Worm (Caenorhabditis elegans) whole organism, L3 larva: ENCODE data around the gene doxa-1.

ENCODE experiments used
- R02D3.7 ChIP-seq: fragments of 150-350 bp; optimal IDR thresholded peaks from 2 replicates; lab custom pipeline; 2014; ENCODE audit warnings: missing biosample characterization, missing genetic modification characterization
- ZK546.5 ChIP-seq: sonication (generic microtip); optimal IDR thresholded peaks from 2 replicates; lab custom pipeline; 2017; ENCODE audit warnings: missing biosample characterization, missing genetic modification characterization
- ama-1 ChIP-seq: fragments of 150-350 bp; optimal IDR thresholded peaks from 2 replicates; lab custom pipeline; 2018
- ceh-16 ChIP-seq: sonication (generic microtip); optimal IDR thresholded peaks from 2 replicates; lab custom pipeline; 2017; ENCODE audit warnings: missing biosample characterization, missing genetic modification characterization
- ceh-28 ChIP-seq: fragments of 150-350 bp; optimal IDR thresholded peaks from 2 replicates; lab custom pipeline; 2014; ENCODE audit warnings: missing biosample characterization, missing genetic modification reagents, missing genetic modification characterization
- ceh-82 ChIP-seq: fragments of 150-350 bp; optimal IDR thresholded peaks from 2 replicates; lab custom pipeline; 2014; ENCODE audit warnings: missing biosample characterization, missing genetic modification characterization
- daf-12 ChIP-seq: fragments of 150-350 bp; optimal IDR thresholded peaks from 2 replicates; lab custom pipeline; 2014; ENCODE audit warnings: missing biosample characterization, missing genetic modification reagents, missing genetic modification characterization
- egl-5 ChIP-seq: fragments of 150-350 bp; optimal IDR thresholded peaks from 2 replicates; lab custom pipeline; 2017; ENCODE audit warnings: missing biosample characterization, missing genetic modification reagents, missing genetic modification characterization, inconsistent platforms
- elt-1 ChIP-seq: fragments of 150-350 bp; optimal IDR thresholded peaks from 2 replicates; lab custom pipeline; 2014; ENCODE audit warnings: missing biosample characterization, missing genetic modification characterization
- fkh-10 ChIP-seq: sonication (generic microtip); optimal IDR thresholded peaks from 2 replicates; lab custom pipeline; 2017; ENCODE audit warnings: missing biosample characterization, missing genetic modification reagents, missing genetic modification characterization
- fkh-2 ChIP-seq: fragments of 150-350 bp; optimal IDR thresholded peaks from 2 replicates; lab custom pipeline; 2014; ENCODE audit warnings: missing biosample characterization, missing genetic modification reagents, missing genetic modification characterization
- fos-1 ChIP-seq: fragments of 150-350 bp; optimal IDR thresholded peaks from 2 replicates; lab custom pipeline; 2014; ENCODE audit warnings: missing biosample characterization, missing genetic modification characterization
- hmg-11 ChIP-seq: sonication (generic microtip); optimal IDR thresholded peaks from 2 replicates; lab custom pipeline; 2016; ENCODE audit warnings: missing genetic modification characterization, missing compliant biosample characterization
- jun-1 ChIP-seq: fragments of 150-350 bp; optimal IDR thresholded peaks from 2 replicates; lab custom pipeline; 2014; ENCODE audit warnings: missing biosample characterization, missing genetic modification reagents, missing genetic modification characterization
- lin-15B ChIP-seq: fragments of 150-350 bp; optimal IDR thresholded peaks from 2 replicates; lab custom pipeline; 2014; ENCODE audit warnings: missing biosample characterization, missing genetic modification characterization
- lin-39 ChIP-seq: fragments of 150-350 bp; optimal IDR thresholded peaks from 2 replicates; lab custom pipeline; 2018; ENCODE audit warnings: missing biosample characterization, missing genetic modification reagents, missing genetic modification characterization
- lsy-12 ChIP-seq: sonication (generic microtip); optimal IDR thresholded peaks from 2 replicates; lab custom pipeline; 2016; ENCODE audit warnings: mild to moderate bottlenecking, missing genetic modification characterization, missing compliant biosample characterization
- mdl-1 ChIP-seq: fragments of 150-350 bp; optimal IDR thresholded peaks from 2 replicates; lab custom pipeline; 2014; ENCODE audit warnings: missing biosample characterization, missing genetic modification characterization
- mml-1 ChIP-seq: fragments of 150-350 bp; sonication (generic microtip); optimal IDR thresholded peaks from 3 replicates; lab custom pipeline; 2014; ENCODE audit warnings: missing biosample characterization, missing genetic modification characterization
- nfya-1 ChIP-seq: sonication (generic microtip); optimal IDR thresholded peaks from 2 replicates; lab custom pipeline; 2017; ENCODE audit warnings: missing genetic modification characterization, mild to moderate bottlenecking, missing compliant biosample characterization, antibody characterized with exemption, moderate library complexity; ENCODE audit not compliant: insufficient read depth
- nhr-11 ChIP-seq: fragments of 150-350 bp; optimal IDR thresholded peaks from 2 replicates; lab custom pipeline; 2014; ENCODE audit warnings: missing biosample characterization, missing genetic modification characterization
- nhr-23 ChIP-seq: fragments of 150-350 bp; optimal IDR thresholded peaks from 2 replicates; lab custom pipeline; 2014; ENCODE audit warnings: missing biosample characterization, missing genetic modification reagents, missing genetic modification characterization
- nhr-237 ChIP-seq: fragments of 150-350 bp; optimal IDR thresholded peaks from 2 replicates; lab custom pipeline; 2014; ENCODE audit warnings: missing biosample characterization, missing genetic modification characterization
- nhr-25 ChIP-seq: sonication (generic microtip); optimal IDR thresholded peaks from 2 replicates; lab custom pipeline; 2017; ENCODE audit warnings: missing biosample characterization, missing genetic modification characterization
- nhr-43 ChIP-seq: sonication (generic microtip); optimal IDR thresholded peaks from 2 replicates; lab custom pipeline; 2016; ENCODE audit warnings: mild to moderate bottlenecking, missing genetic modification characterization, missing compliant biosample characterization; ENCODE audit not compliant: poor library complexity, severe bottlenecking
- nhr-67 ChIP-seq: fragments of 150-350 bp; optimal IDR thresholded peaks from 2 replicates; lab custom pipeline; 2014; ENCODE audit warnings: missing biosample characterization, missing genetic modification characterization
- nhr-76 ChIP-seq: fragments of 150-350 bp; sonication (generic microtip); optimal IDR thresholded peaks from 5 replicates; lab custom pipeline; 2014; ENCODE audit warnings: missing biosample characterization, missing genetic modification characterization
- nhr-77 ChIP-seq: fragments of 150-350 bp; optimal IDR thresholded peaks from 2 replicates; lab custom pipeline; 2014; ENCODE audit warnings: missing biosample characterization, missing genetic modification characterization
- pha-4 ChIP-seq: fragments of 150-350 bp; optimal IDR thresholded peaks from 2 replicates; lab custom pipeline; 2014; ENCODE audit warnings: missing biosample characterization, missing genetic modification reagents, missing genetic modification characterization
- sea-2 ChIP-seq: fragments of 150-350 bp; sonication (generic microtip); optimal IDR thresholded peaks from 4 replicates; lab custom pipeline; 2014; ENCODE audit warnings: missing biosample characterization, missing genetic modification reagents, missing genetic modification characterization
- skn-1 ChIP-seq: fragments of 150-350 bp; optimal IDR thresholded peaks from 2 replicates; lab custom pipeline; 2014; ENCODE audit warnings: missing biosample characterization, missing genetic modification characterization
- snpc-4 ChIP-seq: fragments of 150-350 bp; optimal IDR thresholded peaks from 2 replicates; lab custom pipeline; 2014; ENCODE audit warnings: missing biosample characterization, missing genetic modification characterization
- tbx-2 ChIP-seq: sonication (generic microtip); optimal IDR thresholded peaks from 2 replicates; lab custom pipeline; 2016; ENCODE audit warnings: mild to moderate bottlenecking, missing genetic modification characterization, missing compliant biosample characterization
- unc-39 ChIP-seq: sonication (generic microtip); optimal IDR thresholded peaks from 4 replicates; lab custom pipeline; 2017; ENCODE audit warnings: missing biosample characterization, missing genetic modification characterization
- zag-1 ChIP-seq: fragments of 150-350 bp; optimal IDR thresholded peaks from 2 replicates; lab custom pipeline; 2014; ENCODE audit warnings: missing biosample characterization, missing genetic modification characterization
- ztf-11 ChIP-seq: fragments of 150-350 bp; optimal IDR thresholded peaks from 2 replicates; lab custom pipeline; 2014; ENCODE audit warnings: missing biosample characterization, missing genetic modification characterization
- ztf-4 ChIP-seq: fragments of 150-350 bp; optimal IDR thresholded peaks from 2 replicates; lab custom pipeline; 2014; ENCODE audit warnings: missing biosample characterization, missing genetic modification characterization

Gene doxa-1

ce11 chrIII:8609683-8610082 is 28.8 kb downstream of the doxa-1 start, which contains the start of gene C06E1.9:
Gene C06E1.9, minus strand, starts transcription at chrIII:8609783.
- no peak for TF ChIP-seq nhr-237 (tag; lab: Kevin White, UChicago)
- no peak for TF ChIP-seq fkh-2 (tag; lab: Kevin White, UChicago)
- no peak for TF ChIP-seq egl-5 (tag; lab: Kevin White, UChicago)
- no peak for TF ChIP-seq zag-1
- no peak for TF ChIP-seq ztf-4 (tag; lab: Kevin White, UChicago)
- no peak for TF ChIP-seq fos-1 (tag; lab: Kevin White, UChicago)
- no peak for TF ChIP-seq nhr-77 (tag; lab: Kevin White, UChicago)
- TF ChIP-seq jun-1, result no peak
- no peak for TF ChIP-seq lin-39
- TF ChIP-seq fkh-10 (GFP tag; lab: Kevin White, UChicago), result no peak
- TF ChIP-seq mml-1 (tag; lab: Kevin White, UChicago), result no peak

- no peak for TF ChIP-seq sea-2
- no peak for TF ChIP-seq snpc-4 (tag; lab: Kevin White, UChicago)
- no peak for TF ChIP-seq ceh-28 (tag; lab: Kevin White, UChicago)
- TF ChIP-seq nhr-67, result no peak
- no peak for TF ChIP-seq ztf-4 (tag; lab: Kevin White, UChicago)
- no peak for TF ChIP-seq hmg-11 (tag; lab: Kevin White, UChicago)
- no peak for TF ChIP-seq elt-1 (tag; lab: Kevin White, UChicago)
- TF ChIP-seq R02D3.7 (tag; lab: Kevin White, UChicago), result no peak
- no peak for TF ChIP-seq fkh-2 (tag; lab: Kevin White, UChicago)
- TF ChIP-seq lsy-12 (tag; lab: Kevin White, UChicago), result no peak
- TF ChIP-seq skn-1 (tag; lab: Kevin White, UChicago), result no peak
- TF ChIP-seq nhr-77 (tag; lab: Kevin White, UChicago), result no peak
Measured at ce11 chrIII:8611282-8611681, 30.4 kb downstream of the doxa-1 start.

ce11 chrIII:8613573-8613972 is 32.7 kb downstream of the doxa-1 start:
- TF ChIP-seq mdl-1 (tag; lab: Kevin White, UChicago), result no peak
- no peak for TF ChIP-seq ceh-16 (tag; lab: Kevin White, UChicago)
- TF ChIP-seq fos-1 (tag; lab: Kevin White, UChicago), result no peak
- TF ChIP-seq nhr-25 (tag; lab: Kevin White, UChicago), result no peak
- no peak for TF ChIP-seq nhr-237 (tag; lab: Kevin White, UChicago)
- no peak for TF ChIP-seq pha-4 (tag; lab: Kevin White, UChicago)
- TF ChIP-seq elt-1 (tag; lab: Kevin White, UChicago), result no peak
- no peak for TF ChIP-seq nhr-77 (tag; lab: Kevin White, UChicago)
- TF ChIP-seq tbx-2, result no peak
- TF ChIP-seq nhr-23 (tag; lab: Kevin White, UChicago), result no peak
- no peak for TF ChIP-seq hmg-11 (tag; lab: Kevin White, UChicago)
- TF ChIP-seq nhr-43, result no peak
- TF ChIP-seq ceh-82, result no peak
- no peak for TF ChIP-seq ZK546.5 (tag; lab: Kevin White, UChicago)
- no peak for TF ChIP-seq nhr-76 (tag; lab: Kevin White, UChicago)
- TF ChIP-seq sea-2, result no peak
- TF ChIP-seq, all 47 proteins: peak for 0

- TF ChIP-seq nfya-1 (tag; lab: Kevin White, UChicago), result peak; percentile 20
- peak; percentile 9 for TF ChIP-seq hmg-11 (tag; lab: Kevin White, UChicago)
- no peak for TF ChIP-seq ceh-16 (tag; lab: Kevin White, UChicago)
- no peak for TF ChIP-seq nhr-67
- TF ChIP-seq pha-4 (tag; lab: Kevin White, UChicago), result peak; percentile 51
- peak; percentile 44 for TF ChIP-seq lin-15B (tag; lab: Kevin White, UChicago)
Measured at ce11 chrIII:8614490-8614889, 33.6 kb downstream of the doxa-1 start, which contains the start of gene rha-2. Gene rha-2, minus strand, starts transcription at chrIII:8614569.

ce11 chrIII:8616587-8616986 is 35.7 kb downstream of the doxa-1 start, which contains the start of gene C06E1.11:
Gene C06E1.11, minus strand, starts transcription at chrIII:8616687.
- TF ChIP-seq nfya-1 (tag; lab: Kevin White, UChicago), result no peak
- TF ChIP-seq daf-12 (tag; lab: Kevin White, UChicago), result no peak
- TF ChIP-seq fkh-2 (tag; lab: Kevin White, UChicago), result no peak
- TF ChIP-seq ama-1 (lab: Kevin White, UChicago), result no peak
- TF ChIP-seq nhr-23 (tag; lab: Kevin White, UChicago), result no peak
- TF ChIP-seq ztf-11, result no peak
- TF ChIP-seq lin-15B (tag; lab: Kevin White, UChicago), result no peak
- no peak for TF ChIP-seq nhr-67
- TF ChIP-seq nhr-11 (tag; lab: Kevin White, UChicago), result no peak
- TF ChIP-seq unc-39 (tag; lab: Kevin White, UChicago), result no peak
